Fruit fly (Drosophila melanogaster) whole organism, adult: ENCODE data around the gene CG9288.

Source experiments
- CG11617 ChIP-seq: fragments of 200-800 bp; sonication (Bioruptor generic); optimal IDR thresholded peaks from 2 replicates; lab custom pipeline; 2017; ENCODE audit warnings: mild to moderate bottlenecking, missing biosample characterization, missing genetic modification reagents, missing genetic modification characterization
- CG14711 ChIP-seq: fragments of 200-800 bp; sonication (Bioruptor generic); optimal IDR thresholded peaks from 2 replicates; lab custom pipeline; 2018; ENCODE audit warnings: missing biosample characterization, mild to moderate bottlenecking, missing genetic modification characterization, moderate library complexity
- CG1620 ChIP-seq: fragments of 200-800 bp; sonication (Bioruptor generic); optimal IDR thresholded peaks from 2 replicates; lab custom pipeline; 2016; ENCODE audit warnings: missing biosample characterization, missing genetic modification characterization
- CG33017 ChIP-seq: fragments of 200-800 bp; sonication (Bioruptor generic); optimal IDR thresholded peaks from 2 replicates; lab custom pipeline; 2018; ENCODE audit warnings: missing biosample characterization, mild to moderate bottlenecking, missing genetic modification characterization, moderate library complexity
- CG5204 ChIP-seq: fragments of 200-800 bp; sonication (Bioruptor generic); optimal IDR thresholded peaks from 2 replicates; lab custom pipeline; 2016; ENCODE audit warnings: missing biosample characterization, missing genetic modification characterization
- CG7045 ChIP-seq: fragments of 200-800 bp; sonication (Bioruptor generic); optimal IDR thresholded peaks from 2 replicates; lab custom pipeline; 2017; ENCODE audit warnings: missing biosample characterization, mild to moderate bottlenecking, missing genetic modification characterization
- CG7101 ChIP-seq: fragments of 200-800 bp; sonication (Bioruptor generic); optimal IDR thresholded peaks from 2 replicates; lab custom pipeline; 2018; ENCODE audit warnings: missing biosample characterization, mild to moderate bottlenecking, missing genetic modification characterization, moderate library complexity
- Crg-1 ChIP-seq: fragments of 200-800 bp; sonication (Bioruptor generic); optimal IDR thresholded peaks from 2 replicates; lab custom pipeline; 2016; ENCODE audit warnings: missing biosample characterization, missing genetic modification characterization
- Mnt ChIP-seq: fragments of 200-800 bp; sonication (Bioruptor generic); optimal IDR thresholded peaks from 2 replicates; lab custom pipeline; 2016; ENCODE audit warnings: missing biosample characterization, mild to moderate bottlenecking, missing genetic modification characterization
- bab1 ChIP-seq: fragments of 200-800 bp; sonication (Bioruptor generic); optimal IDR thresholded peaks from 3 replicates; lab custom pipeline; 2019; ENCODE audit warnings: missing biosample characterization, mild to moderate bottlenecking, missing genetic modification characterization, moderate library complexity
- cic ChIP-seq: fragments of 200-800 bp; sonication (Bioruptor generic); optimal IDR thresholded peaks from 2 replicates; lab custom pipeline; 2017; ENCODE audit warnings: missing biosample characterization, mild to moderate bottlenecking, missing genetic modification characterization, moderate library complexity
- cnc ChIP-seq, 2 experiments: fragments of >200 bp; optimal IDR thresholded peaks; 2 replicates each; lab custom pipeline; 2017
- kay ChIP-seq: fragments of 200-800 bp; sonication (Bioruptor generic); peaks from one replicate; lab custom pipeline; 2016; ENCODE audit warnings: missing biosample characterization, missing genetic modification characterization, borderline replicate concordance
- ovo ChIP-seq: fragments of 200-800 bp; sonication (Bioruptor generic); optimal IDR thresholded peaks from 2 replicates; lab custom pipeline; 2016; ENCODE audit warnings: missing biosample characterization, missing genetic modification characterization

DNA sequence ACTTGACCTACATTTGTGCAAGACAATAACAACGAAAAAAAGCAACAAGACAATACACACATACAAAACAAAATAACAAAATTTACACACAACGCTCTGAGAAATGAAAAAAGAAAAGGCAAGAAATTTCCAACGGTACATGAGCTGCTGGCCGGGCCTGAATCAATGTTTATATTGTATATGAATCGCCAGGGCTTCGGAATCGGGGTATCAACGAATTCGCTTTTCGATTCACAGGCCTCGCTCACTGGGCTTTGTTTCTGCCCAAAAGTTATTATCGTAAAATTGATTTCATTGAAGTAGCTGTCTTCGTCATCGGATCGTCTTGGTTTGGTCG is 36.9 kb downstream of the CG9288 start:
- no peak for TF ChIP-seq cic (GFP tag; lab: Kevin White, UChicago)
- no peak for TF ChIP-seq Mnt
- no peak for TF ChIP-seq CG7045 (GFP tag; lab: Kevin White, UChicago)
- TF ChIP-seq bab1 (GFP tag; lab: Kevin White, UChicago) = no peak
- TF ChIP-seq Crg-1 (GFP tag; lab: Kevin White, UChicago) = no peak
- TF ChIP-seq cnc (optimal IDR thresholded peaks at IDR 0.05; lab: Kevin White, UChicago) = no peak
- no peak for TF ChIP-seq CG14711 (tag; lab: Kevin White, UChicago)
- TF ChIP-seq CG5204 (GFP tag; lab: Kevin White, UChicago) = no peak
- no peak for TF ChIP-seq kay (GFP tag; lab: Kevin White, UChicago)
- TF ChIP-seq CG33017 (tag; lab: Kevin White, UChicago) = no peak
- TF ChIP-seq CG11617 = no peak
- TF ChIP-seq CG7101 (tag; lab: Kevin White, UChicago) = no peak
- no peak for TF ChIP-seq CG1620 (GFP tag; lab: Kevin White, UChicago)
- TF ChIP-seq ovo = no peak
